ENCODE assay signal across 5 fruit fly cellular contexts in genomic region chr3R:25262322-25262761, dm6.
TF ChIP-seq lines count a peak whose summit lies in the region.

Gene Kdsr (minus strand): TSS chr3R:25262498.
Gene CG11858 (plus strand): TSS chr3R:25262741.

- no peak for TF ChIP-seq CTCF in whole organism, embryonic (GFP tag; optimal IDR thresholded peaks at IDR 0.05; lab: Kevin White, UChicago)

TF ChIP-seq in whole organism, adult, 20 proteins besides CTCF, POLR2A, EP300 and RAD21 (continues in another document):
- peak; percentile 74 for TF ChIP-seq CG14711 (tag; optimal IDR thresholded peaks at IDR 0.05; lab: Kevin White, UChicago)
- peak; percentile 64 for TF ChIP-seq CG11617 (GFP tag; optimal IDR thresholded peaks at IDR 0.05; lab: Kevin White, UChicago)
- TF ChIP-seq pad (GFP tag; optimal IDR thresholded peaks at IDR 0.05; lab: Kevin White, UChicago): peak; percentile 44
- TF ChIP-seq bab1 (GFP tag; optimal IDR thresholded peaks at IDR 0.05; lab: Kevin White, UChicago): peak; percentile 84
- TF ChIP-seq tj (GFP tag; optimal IDR thresholded peaks at IDR 0.05; lab: Kevin White, UChicago): peak; percentile 39
- no peak for TF ChIP-seq cnc (optimal IDR thresholded peaks at IDR 0.05; lab: Kevin White, UChicago)
- no peak for TF ChIP-seq toe (GFP tag; optimal IDR thresholded peaks at IDR 0.05; lab: Kevin White, UChicago)
- TF ChIP-seq CG33017 (tag; optimal IDR thresholded peaks at IDR 0.05; lab: Kevin White, UChicago): peak; percentile 48
- TF ChIP-seq CG12768 (GFP tag; optimal IDR thresholded peaks at IDR 0.05; lab: Kevin White, UChicago): peak; percentile 66
- peak; percentile 81 for TF ChIP-seq CG7101 (tag; optimal IDR thresholded peaks at IDR 0.05; lab: Kevin White, UChicago)
- no peak for TF ChIP-seq Hr96 (GFP tag; optimal IDR thresholded peaks at IDR 0.05; lab: Kevin White, UChicago)
- peak; percentile 75 for TF ChIP-seq cic (GFP tag; optimal IDR thresholded peaks at IDR 0.05; lab: Kevin White, UChicago)
- peak; percentile 83 for TF ChIP-seq Mnt (GFP tag; optimal IDR thresholded peaks at IDR 0.05; lab: Kevin White, UChicago)
- peak; percentile 40 for TF ChIP-seq Clk (GFP tag; optimal IDR thresholded peaks at IDR 0.05; lab: Kevin White, UChicago)
- no peak for TF ChIP-seq kay (GFP tag; lab: Kevin White, UChicago; ENCODE audit: borderline replicate concordance)
- peak; percentile 42 for TF ChIP-seq CG7045 (GFP tag; optimal IDR thresholded peaks at IDR 0.05; lab: Kevin White, UChicago)
- TF ChIP-seq ovo (GFP tag; optimal IDR thresholded peaks at IDR 0.05; lab: Kevin White, UChicago): peak; percentile 24
- TF ChIP-seq CG5204 (GFP tag; optimal IDR thresholded peaks at IDR 0.05; lab: Kevin White, UChicago): no peak

TF ChIP-seq in whole organism, embryonic, 481 proteins besides CTCF, POLR2A, EP300 and RAD21 (continues in another document):
- TF ChIP-seq CG14050 (GFP tag; IDR thresholded peaks at IDR 0.05; lab: Robert Waterston, UW) (peak; percentile 52), nau (GFP tag; optimal IDR thresholded peaks at IDR 0.05; lab: Kevin White, UChicago) (no peak), cg (GFP tag; optimal IDR thresholded peaks at IDR 0.05; lab: Kevin White, UChicago) (no peak), CG4404 (GFP tag; IDR thresholded peaks at IDR 0.05; lab: Robert Waterston, UW) (peak; percentile 47; the same call in 1 of the 2 replicates), CG17612 (GFP tag; IDR thresholded peaks at IDR 0.05; lab: Robert Waterston, UW) (no peak), CG10654 (GFP tag; optimal IDR thresholded peaks at IDR 0.05; lab: Kevin White, UChicago) (peak; percentile 29), scrt (GFP tag; optimal IDR thresholded peaks at IDR 0.05; lab: Kevin White, UChicago) (peak; percentile 33), CG33557 (GFP tag; optimal IDR thresholded peaks at IDR 0.05; lab: Kevin White, UChicago) (peak; percentile 26), kay (GFP tag; optimal IDR thresholded peaks at IDR 0.05; lab: Kevin White, UChicago) (peak; percentile 35), CG11093 (GFP tag; IDR thresholded peaks at IDR 0.05; lab: Robert Waterston, UW) (peak; percentile 53; the same call in 1 of the 3 replicates), Eip74EF (GFP tag; optimal IDR thresholded peaks at IDR 0.05; lab: Kevin White, UChicago) (no peak), CG12219 (GFP tag; optimal IDR thresholded peaks at IDR 0.05; lab: Kevin White, UChicago) (no peak), CG34422 (GFP tag; IDR thresholded peaks at IDR 0.05; lab: Robert Waterston, UW) (peak; percentile 70; the same call in 2 of the 3 replicates), Xbp1 (GFP tag; optimal IDR thresholded peaks at IDR 0.05; lab: Kevin White, UChicago) (peak; percentile 75), CG11696 (GFP tag; IDR thresholded peaks at IDR 0.05; lab: Robert Waterston, UW) (no peak), seq (GFP tag; IDR thresholded peaks at IDR 0.05; lab: Robert Waterston, UW) (peak; percentile 55; the same call in 1 of the 2 replicates), mld (GFP tag; IDR thresholded peaks at IDR 0.05; lab: Robert Waterston, UW; ENCODE audit: partially characterized antibody) (no peak), croc (GFP tag; conservative IDR thresholded peaks at IDR 0.05; lab: Robert Waterston, UW) (peak; percentile 39; the same call in 1 of the 3 replicates)

TF ChIP-seq in whole organism, prepupa, 60 proteins besides CTCF, POLR2A, EP300 and RAD21 (continues in another document):
- TF ChIP-seq dsx (GFP tag; optimal IDR thresholded peaks at IDR 0.05; lab: Kevin White, UChicago; ENCODE audit: poor library complexity, severe bottlenecking) (peak; percentile 37), CG15336 (GFP tag; IDR thresholded peaks at IDR 0.05; lab: Robert Waterston, UW) (0 out of 2 replicates have a peak, but pooled peaks have one; percentile 43), CG4318 (GFP tag; optimal IDR thresholded peaks at IDR 0.05; lab: Kevin White, UChicago) (no peak), CG11762 (GFP tag; optimal IDR thresholded peaks at IDR 0.05; lab: Kevin White, UChicago; ENCODE audit: insufficient read depth) (no peak), CG8119 (GFP tag; IDR thresholded peaks at IDR 0.05; lab: Robert Waterston, UW) (peak; percentile 44; the same call in 2 of the 3 replicates), CG9139 (GFP tag; optimal IDR thresholded peaks at IDR 0.05; lab: Kevin White, UChicago) (no peak), CG34406 (GFP tag; optimal IDR thresholded peaks at IDR 0.05; lab: Kevin White, UChicago) (no peak), lz (GFP tag; optimal IDR thresholded peaks at IDR 0.05; lab: Kevin White, UChicago) (peak; percentile 77), CG11902 (GFP tag; optimal IDR thresholded peaks at IDR 0.05; lab: Kevin White, UChicago) (no peak), Smox (GFP tag; optimal IDR thresholded peaks at IDR 0.05; lab: Kevin White, UChicago) (no peak), Eip78C (GFP tag; lab: Kevin White, UChicago) (no peak), esn (GFP tag; optimal IDR thresholded peaks at IDR 0.05; lab: Kevin White, UChicago) (peak; percentile 78), CG6792 (GFP tag; optimal IDR thresholded peaks at IDR 0.05; lab: Kevin White, UChicago) (no peak), fd85E (GFP tag; optimal IDR thresholded peaks at IDR 0.05; lab: Kevin White, UChicago) (no peak), Sox15 (GFP tag; optimal IDR thresholded peaks at IDR 0.05; lab: Kevin White, UChicago) (peak; percentile 13), CG31627 (GFP tag; optimal IDR thresholded peaks at IDR 0.05; lab: Kevin White, UChicago) (peak; percentile 73), CG3032 (tag; optimal IDR thresholded peaks at IDR 0.05; lab: Kevin White, UChicago) (peak; percentile 58), CG6163 (GFP tag; IDR thresholded peaks at IDR 0.05; lab: Robert Waterston, UW) (peak; percentile 58; the same call in 1 of the 3 replicates), CG6808 (GFP tag; optimal IDR thresholded peaks at IDR 0.05; lab: Kevin White, UChicago) (no peak)

TF ChIP-seq in whole organism, pupa, 21 proteins besides CTCF, POLR2A, EP300 and RAD21:
- TF ChIP-seq CG15710 (tag; optimal IDR thresholded peaks at IDR 0.05; lab: Kevin White, UChicago): peak; percentile 48
- TF ChIP-seq gl (tag; optimal IDR thresholded peaks at IDR 0.05; lab: Kevin White, UChicago): no peak
- no peak for TF ChIP-seq CG8159 (tag; optimal IDR thresholded peaks at IDR 0.05; lab: Kevin White, UChicago)
- peak; percentile 82 for TF ChIP-seq CG4496 (GFP tag; IDR thresholded peaks at IDR 0.05; lab: Robert Waterston, UW)
- TF ChIP-seq CG32121 (GFP tag; IDR thresholded peaks at IDR 0.05; lab: Robert Waterston, UW): peak; percentile 75
- peak; percentile 39 for TF ChIP-seq CG34367 (tag; optimal IDR thresholded peaks at IDR 0.05; lab: Kevin White, UChicago)
- peak; percentile 81 for TF ChIP-seq EcR (GFP tag; optimal IDR thresholded peaks at IDR 0.05; lab: Kevin White, UChicago)
- TF ChIP-seq rn (GFP tag; IDR thresholded peaks at IDR 0.05; lab: Robert Waterston, UW): no peak
- peak; percentile 46; the same call in 1 of the 2 replicates for TF ChIP-seq CG10348 (GFP tag; IDR thresholded peaks at IDR 0.05; lab: Robert Waterston, UW)
- TF ChIP-seq Pif1B (GFP tag; optimal IDR thresholded peaks at IDR 0.05; lab: Kevin White, UChicago): no peak
- peak; percentile 34 for TF ChIP-seq Snoo (tag; optimal IDR thresholded peaks at IDR 0.05; lab: Kevin White, UChicago)
- TF ChIP-seq CG12605 (GFP tag; IDR thresholded peaks at IDR 0.05; lab: Robert Waterston, UW): no peak
- no peak for TF ChIP-seq Pif1A (GFP tag; optimal IDR thresholded peaks at IDR 0.05; lab: Kevin White, UChicago)
- TF ChIP-seq D1 (tag; optimal IDR thresholded peaks at IDR 0.05; lab: Kevin White, UChicago): no peak
- peak; percentile 64; the same call in 2 of the 3 replicates for TF ChIP-seq fd96Ca (GFP tag; IDR thresholded peaks at IDR 0.05; lab: Robert Waterston, UW)
- no peak for TF ChIP-seq CG14655 (GFP tag; optimal IDR thresholded peaks at IDR 0.05; lab: Kevin White, UChicago)
- TF ChIP-seq CG8301 (tag; optimal IDR thresholded peaks at IDR 0.05; lab: Kevin White, UChicago): no peak
- TF ChIP-seq Ets98B (GFP tag; IDR thresholded peaks at IDR 0.05; lab: Robert Waterston, UW): peak; percentile 62
- peak; percentile 49 for TF ChIP-seq CG9948 (tag; optimal IDR thresholded peaks at IDR 0.05; lab: Kevin White, UChicago)
- peak; percentile 53 for TF ChIP-seq CG17806 (tag; optimal IDR thresholded peaks at IDR 0.05; lab: Kevin White, UChicago)
- TF ChIP-seq CG13204 (GFP tag; optimal IDR thresholded peaks at IDR 0.05; lab: Kevin White, UChicago): no peak

TF ChIP-seq in whole organism, wandering third instar larva, 38 proteins besides CTCF, POLR2A, EP300 and RAD21 (continues in another document):
- TF ChIP-seq CG9705 (GFP tag; optimal IDR thresholded peaks at IDR 0.05; lab: Kevin White, UChicago) (peak; percentile 72), N (GFP tag; optimal IDR thresholded peaks at IDR 0.05; lab: Kevin White, UChicago) (no peak), woc (GFP tag; optimal IDR thresholded peaks at IDR 0.05; lab: Kevin White, UChicago) (peak; percentile 93), dsf (GFP tag; optimal IDR thresholded peaks at IDR 0.05; lab: Kevin White, UChicago; ENCODE audit: borderline replicate concordance) (no peak), HLH106 (tag; optimal IDR thresholded peaks at IDR 0.05; lab: Kevin White, UChicago) (peak; percentile 72), Rel (GFP tag; optimal IDR thresholded peaks at IDR 0.05; lab: Kevin White, UChicago) (no peak), Rel (tag; optimal IDR thresholded peaks at IDR 0.05; lab: Kevin White, UChicago) (peak; percentile 53), ey (GFP tag; optimal IDR thresholded peaks at IDR 0.05; lab: Kevin White, UChicago) (peak; percentile 75), Hr78 (GFP tag; optimal IDR thresholded peaks at IDR 0.05; lab: Kevin White, UChicago) (no peak), rgr (GFP tag; optimal IDR thresholded peaks at IDR 0.05; lab: Kevin White, UChicago) (peak; percentile 71), usp (GFP tag; optimal IDR thresholded peaks at IDR 0.05; lab: Kevin White, UChicago) (no peak), Sp1 (GFP tag; optimal IDR thresholded peaks at IDR 0.05; lab: Kevin White, UChicago) (peak; percentile 74), Jra (GFP tag; optimal IDR thresholded peaks at IDR 0.05; lab: Kevin White, UChicago) (peak; percentile 62), h (GFP tag; optimal IDR thresholded peaks at IDR 0.05; lab: Kevin White, UChicago) (peak; percentile 83), foxo (GFP tag; optimal IDR thresholded peaks at IDR 0.05; lab: Kevin White, UChicago) (peak; percentile 25 to 79), sage (GFP tag; optimal IDR thresholded peaks at IDR 0.05; lab: Kevin White, UChicago) (no peak), Abd-B (GFP tag; optimal IDR thresholded peaks at IDR 0.05; lab: Kevin White, UChicago) (no peak), brk (GFP tag; optimal IDR thresholded peaks at IDR 0.05; lab: Kevin White, UChicago) (no peak), GATAd (GFP tag; optimal IDR thresholded peaks at IDR 0.05; lab: Kevin White, UChicago) (peak; percentile 57), sv (GFP tag; optimal IDR thresholded peaks at IDR 0.05; lab: Kevin White, UChicago) (peak; percentile 67), CrebA (GFP tag; optimal IDR thresholded peaks at IDR 0.05; lab: Kevin White, UChicago; ENCODE audit: borderline replicate concordance) (no peak), Dfd (GFP tag; optimal IDR thresholded peaks at IDR 0.05; lab: Kevin White, UChicago) (no peak), CG32264 (GFP tag; optimal IDR thresholded peaks at IDR 0.05; lab: Kevin White, UChicago) (peak; percentile 36)
